Worm (Caenorhabditis elegans) whole organism, L3 larva: Measurements from ENCODE around the gene srh-218.

Source experiments
- ZK546.5 ChIP-seq: sonication (generic microtip); optimal IDR thresholded peaks from 2 replicates; lab custom pipeline; 2017; ENCODE audit warnings: missing biosample characterization, missing genetic modification characterization
- aly-2 ChIP-seq: fragments of 150-350 bp; optimal IDR thresholded peaks from 2 replicates; lab custom pipeline; 2014; ENCODE audit warnings: missing biosample characterization, missing genetic modification characterization
- ama-1 ChIP-seq: fragments of 150-350 bp; optimal IDR thresholded peaks from 2 replicates; lab custom pipeline; 2018
- ceh-16 ChIP-seq: sonication (generic microtip); optimal IDR thresholded peaks from 2 replicates; lab custom pipeline; 2017; ENCODE audit warnings: missing biosample characterization, missing genetic modification characterization
- ceh-28 ChIP-seq: fragments of 150-350 bp; optimal IDR thresholded peaks from 2 replicates; lab custom pipeline; 2014; ENCODE audit warnings: missing biosample characterization, missing genetic modification reagents, missing genetic modification characterization
- ceh-82 ChIP-seq: fragments of 150-350 bp; optimal IDR thresholded peaks from 2 replicates; lab custom pipeline; 2014; ENCODE audit warnings: missing biosample characterization, missing genetic modification characterization
- ceh-9 ChIP-seq: sonication (generic microtip); optimal IDR thresholded peaks from 2 replicates; lab custom pipeline; 2018; ENCODE audit warnings: missing biosample characterization, missing genetic modification characterization
- daf-12 ChIP-seq: fragments of 150-350 bp; optimal IDR thresholded peaks from 2 replicates; lab custom pipeline; 2014; ENCODE audit warnings: missing biosample characterization, missing genetic modification reagents, missing genetic modification characterization
- egl-27 ChIP-seq: sonication (generic microtip); optimal IDR thresholded peaks from 4 replicates; lab custom pipeline; 2017; ENCODE audit warnings: missing biosample characterization, missing genetic modification reagents, missing genetic modification characterization
- egl-5 ChIP-seq: fragments of 150-350 bp; optimal IDR thresholded peaks from 2 replicates; lab custom pipeline; 2017; ENCODE audit warnings: missing biosample characterization, missing genetic modification reagents, missing genetic modification characterization, inconsistent platforms
- elt-1 ChIP-seq: fragments of 150-350 bp; optimal IDR thresholded peaks from 2 replicates; lab custom pipeline; 2014; ENCODE audit warnings: missing biosample characterization, missing genetic modification characterization
- elt-2 ChIP-seq: sonication (generic microtip); optimal IDR thresholded peaks from 2 replicates; lab custom pipeline; 2016; ENCODE audit warnings: missing genetic modification reagents, mild to moderate bottlenecking, missing genetic modification characterization, missing compliant biosample characterization
- eor-1 ChIP-seq, 2 experiments: fragments of 150-350 bp; optimal IDR thresholded peaks; 2 replicates each; lab custom pipeline; 2014 to 2018; ENCODE audit warnings: missing biosample characterization in 2 of 2, missing genetic modification characterization in 2 of 2
- fkh-10 ChIP-seq: sonication (generic microtip); optimal IDR thresholded peaks from 2 replicates; lab custom pipeline; 2017; ENCODE audit warnings: missing biosample characterization, missing genetic modification reagents, missing genetic modification characterization
- fkh-2 ChIP-seq: fragments of 150-350 bp; optimal IDR thresholded peaks from 2 replicates; lab custom pipeline; 2014; ENCODE audit warnings: missing biosample characterization, missing genetic modification reagents, missing genetic modification characterization
- fos-1 ChIP-seq: fragments of 150-350 bp; optimal IDR thresholded peaks from 2 replicates; lab custom pipeline; 2014; ENCODE audit warnings: missing biosample characterization, missing genetic modification characterization
- hmg-11 ChIP-seq: sonication (generic microtip); optimal IDR thresholded peaks from 2 replicates; lab custom pipeline; 2016; ENCODE audit warnings: missing genetic modification characterization, missing compliant biosample characterization
- jun-1 ChIP-seq: fragments of 150-350 bp; optimal IDR thresholded peaks from 2 replicates; lab custom pipeline; 2014; ENCODE audit warnings: missing biosample characterization, missing genetic modification reagents, missing genetic modification characterization
- lin-15B ChIP-seq: fragments of 150-350 bp; optimal IDR thresholded peaks from 2 replicates; lab custom pipeline; 2014; ENCODE audit warnings: missing biosample characterization, missing genetic modification characterization
- lin-39 ChIP-seq: fragments of 150-350 bp; optimal IDR thresholded peaks from 2 replicates; lab custom pipeline; 2018; ENCODE audit warnings: missing biosample characterization, missing genetic modification reagents, missing genetic modification characterization
- lsy-12 ChIP-seq: sonication (generic microtip); optimal IDR thresholded peaks from 2 replicates; lab custom pipeline; 2016; ENCODE audit warnings: mild to moderate bottlenecking, missing genetic modification characterization, missing compliant biosample characterization
- mdl-1 ChIP-seq: fragments of 150-350 bp; optimal IDR thresholded peaks from 2 replicates; lab custom pipeline; 2014; ENCODE audit warnings: missing biosample characterization, missing genetic modification characterization
- mml-1 ChIP-seq: fragments of 150-350 bp; sonication (generic microtip); optimal IDR thresholded peaks from 3 replicates; lab custom pipeline; 2014; ENCODE audit warnings: missing biosample characterization, missing genetic modification characterization
- nhr-11 ChIP-seq: fragments of 150-350 bp; optimal IDR thresholded peaks from 2 replicates; lab custom pipeline; 2014; ENCODE audit warnings: missing biosample characterization, missing genetic modification characterization
- nhr-28 ChIP-seq: fragments of 150-350 bp; optimal IDR thresholded peaks from 2 replicates; lab custom pipeline; 2014; ENCODE audit warnings: missing biosample characterization, missing genetic modification characterization
- nhr-43 ChIP-seq: sonication (generic microtip); optimal IDR thresholded peaks from 2 replicates; lab custom pipeline; 2016; ENCODE audit warnings: mild to moderate bottlenecking, missing genetic modification characterization, missing compliant biosample characterization; ENCODE audit not compliant: poor library complexity, severe bottlenecking
- nhr-67 ChIP-seq: fragments of 150-350 bp; optimal IDR thresholded peaks from 2 replicates; lab custom pipeline; 2014; ENCODE audit warnings: missing biosample characterization, missing genetic modification characterization
- nhr-76 ChIP-seq: fragments of 150-350 bp; sonication (generic microtip); optimal IDR thresholded peaks from 5 replicates; lab custom pipeline; 2014; ENCODE audit warnings: missing biosample characterization, missing genetic modification characterization
- nhr-77 ChIP-seq: fragments of 150-350 bp; optimal IDR thresholded peaks from 2 replicates; lab custom pipeline; 2014; ENCODE audit warnings: missing biosample characterization, missing genetic modification characterization
- pha-4 ChIP-seq: fragments of 150-350 bp; optimal IDR thresholded peaks from 2 replicates; lab custom pipeline; 2014; ENCODE audit warnings: missing biosample characterization, missing genetic modification reagents, missing genetic modification characterization
- pqm-1 ChIP-seq: fragments of 150-350 bp; optimal IDR thresholded peaks from 2 replicates; lab custom pipeline; 2017; ENCODE audit warnings: missing biosample characterization, missing genetic modification characterization, inconsistent platforms
- sea-2 ChIP-seq: fragments of 150-350 bp; sonication (generic microtip); optimal IDR thresholded peaks from 4 replicates; lab custom pipeline; 2014; ENCODE audit warnings: missing biosample characterization, missing genetic modification reagents, missing genetic modification characterization
- skn-1 ChIP-seq: fragments of 150-350 bp; optimal IDR thresholded peaks from 2 replicates; lab custom pipeline; 2014; ENCODE audit warnings: missing biosample characterization, missing genetic modification characterization
- snpc-4 ChIP-seq: fragments of 150-350 bp; optimal IDR thresholded peaks from 2 replicates; lab custom pipeline; 2014; ENCODE audit warnings: missing biosample characterization, missing genetic modification characterization
- tbx-2 ChIP-seq: sonication (generic microtip); optimal IDR thresholded peaks from 2 replicates; lab custom pipeline; 2016; ENCODE audit warnings: mild to moderate bottlenecking, missing genetic modification characterization, missing compliant biosample characterization
- unc-39 ChIP-seq: sonication (generic microtip); optimal IDR thresholded peaks from 4 replicates; lab custom pipeline; 2017; ENCODE audit warnings: missing biosample characterization, missing genetic modification characterization
- unc-62 ChIP-seq: fragments of 150-350 bp; sonication (generic microtip); optimal IDR thresholded peaks from 4 replicates; lab custom pipeline; 2014; ENCODE audit warnings: missing biosample characterization, missing genetic modification reagents, missing genetic modification characterization
- ztf-11 ChIP-seq: fragments of 150-350 bp; optimal IDR thresholded peaks from 2 replicates; lab custom pipeline; 2014; ENCODE audit warnings: missing biosample characterization, missing genetic modification characterization
- ztf-4 ChIP-seq: fragments of 150-350 bp; optimal IDR thresholded peaks from 2 replicates; lab custom pipeline; 2014; ENCODE audit warnings: missing biosample characterization, missing genetic modification characterization

Gene srh-218

DNA sequence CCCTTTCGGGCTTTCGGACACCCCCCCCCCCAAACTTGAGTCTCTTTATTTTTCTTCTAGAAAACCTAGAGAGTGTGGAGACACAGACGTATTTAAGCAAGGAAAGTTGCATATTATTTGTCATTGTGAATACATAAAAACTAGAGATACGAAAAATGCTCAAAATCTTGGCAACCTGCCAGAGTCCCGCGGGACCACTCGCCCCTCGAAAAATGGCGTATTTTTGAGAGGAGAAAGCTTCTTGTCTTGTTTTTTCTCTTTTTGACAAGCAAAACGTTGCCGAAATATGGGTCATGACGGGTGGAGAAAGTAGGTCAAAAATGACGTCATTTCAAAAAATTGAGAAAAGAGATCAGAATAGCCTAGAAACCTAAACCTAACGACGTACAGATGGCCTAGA, 26.6 kb downstream of the srh-218 start:
- TF ChIP-seq nhr-76 (tag; lab: Kevin White, UChicago) = no peak
- peak; percentile 11 for TF ChIP-seq lin-39 (tag; lab: Kevin White, UChicago)

DNA sequence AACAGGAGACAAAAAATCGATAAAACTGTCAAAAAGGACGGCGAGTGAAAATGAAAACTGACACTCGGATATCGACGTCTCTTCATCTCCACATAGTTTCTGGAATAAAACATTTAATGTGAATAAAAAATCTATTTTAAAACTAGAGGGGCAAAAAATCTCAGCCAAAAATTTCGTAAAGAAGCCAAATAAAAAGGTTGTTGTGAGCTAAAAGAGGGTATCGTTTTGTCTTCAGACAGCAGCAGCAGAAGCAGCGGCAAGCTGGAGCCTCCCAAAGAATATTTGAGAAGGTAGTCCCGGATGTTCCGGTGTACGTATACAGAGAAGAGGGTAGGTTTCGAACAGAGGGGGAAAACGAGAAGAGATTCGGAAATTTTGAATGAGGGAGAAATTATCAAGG, 28.1 kb downstream of the srh-218 start, which contains the start of gene lgc-31:
Gene lgc-31, minus strand, starts transcription at position 101 of the 400 bp plus-strand sequence.
- no peak for TF ChIP-seq tbx-2 (tag; lab: Kevin White, UChicago)
- TF ChIP-seq nhr-76 (tag; lab: Kevin White, UChicago) = no peak
- no peak for TF ChIP-seq eor-1 (tag; optimal IDR thresholded peaks at IDR 0.05; lab: Kevin White, UChicago)
- no peak for TF ChIP-seq elt-2 (tag; lab: Kevin White, UChicago)
- TF ChIP-seq snpc-4 = no peak
- TF ChIP-seq, all 47 proteins: peak for 0

DNA sequence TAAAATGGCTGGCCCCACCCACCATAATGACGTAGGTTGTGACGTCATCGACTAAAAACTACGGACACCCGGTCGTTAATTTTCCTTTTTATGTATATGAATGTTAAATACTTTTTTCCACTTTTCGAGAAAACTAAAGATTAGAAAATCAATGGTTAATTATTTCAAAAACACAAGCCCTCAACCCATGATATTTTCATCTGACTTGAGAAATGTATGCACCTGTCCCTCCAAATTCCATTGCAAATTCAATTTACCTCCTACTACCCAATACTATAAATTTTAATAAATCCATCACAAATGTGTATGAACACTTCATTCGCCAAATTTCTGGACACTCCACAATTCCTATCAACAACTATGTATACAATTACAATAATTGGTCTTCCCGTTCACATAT, 35.3 kb downstream of the srh-218 start, which contains the start of gene srh-276:
Gene srh-276, plus strand, starts transcription at position 301 of the 400 bp plus-strand sequence.
- no peak for TF ChIP-seq nhr-11 (tag; lab: Kevin White, UChicago)
- TF ChIP-seq lsy-12 (tag; lab: Kevin White, UChicago) = no peak
- TF ChIP-seq mdl-1 = no peak
- no peak for TF ChIP-seq fkh-10 (GFP tag; lab: Kevin White, UChicago)
- no peak for TF ChIP-seq unc-39
- no peak for TF ChIP-seq hmg-11
- no peak for TF ChIP-seq snpc-4
- no peak for TF ChIP-seq ceh-9 (tag; lab: Kevin White, UChicago)
- TF ChIP-seq nhr-67 (tag; lab: Kevin White, UChicago) = no peak
- TF ChIP-seq ceh-82 (tag; lab: Kevin White, UChicago) = no peak
- no peak for TF ChIP-seq nhr-43 (tag; lab: Kevin White, UChicago)
- TF ChIP-seq elt-2 (tag; lab: Kevin White, UChicago) = no peak
- no peak for TF ChIP-seq pha-4 (tag; lab: Kevin White, UChicago)
- TF ChIP-seq daf-12 = no peak
- TF ChIP-seq fkh-2 = no peak
- no peak for TF ChIP-seq eor-1 (tag; optimal IDR thresholded peaks at IDR 0.05; lab: Kevin White, UChicago)
- no peak for TF ChIP-seq tbx-2 (tag; lab: Kevin White, UChicago)
- TF ChIP-seq egl-5 = no peak
- no peak for TF ChIP-seq ama-1 (lab: Kevin White, UChicago)
- no peak for TF ChIP-seq ceh-28 (tag; lab: Kevin White, UChicago)

DNA sequence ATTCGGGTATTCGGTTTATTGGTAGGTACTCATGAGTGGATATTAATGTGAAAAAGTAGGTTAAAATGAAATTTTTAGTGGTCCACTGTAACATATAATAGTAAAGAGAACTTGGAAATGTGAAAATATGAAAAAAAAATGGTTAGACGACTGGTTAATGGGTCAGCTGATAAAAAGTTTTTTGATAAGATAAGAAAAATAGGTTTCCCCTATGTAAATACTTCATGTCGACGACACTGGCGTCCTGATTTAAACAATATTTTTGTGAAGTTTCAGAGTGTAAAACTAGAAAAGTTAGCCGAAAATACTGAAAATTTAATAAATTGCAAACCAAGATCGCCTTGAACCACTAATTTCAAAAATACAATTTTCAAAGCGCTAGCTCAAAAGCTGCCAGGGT, 39.3 kb downstream of the srh-218 start, which contains the start of gene F21A3.11:
Gene F21A3.11, minus strand, starts transcription at position 117 of the 400 bp plus-strand sequence.
- TF ChIP-seq pqm-1 (tag; lab: Kevin White, UChicago) (peak; percentile 31), elt-2 (tag; lab: Kevin White, UChicago) (peak; percentile 73), pha-4 (tag; lab: Kevin White, UChicago) (peak; percentile 54), lsy-12 (tag; lab: Kevin White, UChicago) (no peak), aly-2 (tag; lab: Kevin White, UChicago) (no peak)

DNA sequence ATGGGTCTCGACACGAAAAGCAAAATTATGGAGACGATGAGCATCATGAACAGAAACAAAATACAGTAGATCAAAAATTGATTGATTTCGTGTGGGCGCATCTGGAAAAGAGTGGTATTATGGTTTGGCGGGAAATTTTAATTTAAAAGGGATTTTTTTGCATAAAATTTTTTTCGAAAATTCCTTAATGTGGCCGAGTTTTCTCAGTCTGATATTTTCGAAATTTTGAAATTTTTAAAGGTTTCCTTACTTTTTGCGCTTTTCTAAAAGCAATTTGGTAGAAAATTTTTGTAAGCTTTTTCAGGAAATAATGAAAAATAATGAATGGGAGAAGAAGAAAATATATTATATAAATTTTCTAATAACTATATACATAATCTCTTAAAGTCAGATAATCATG, 40.1 kb downstream of the srh-218 start, which contains the start of gene F21A3.2:
Gene F21A3.2, minus strand, starts transcription at position 101 of the 400 bp plus-strand sequence.
- TF ChIP-seq unc-39 (no peak), ZK546.5 (tag; lab: Kevin White, UChicago) (no peak), egl-5 (no peak), ztf-4 (tag; lab: Kevin White, UChicago) (no peak)
- TF ChIP-seq, all 47 proteins: peak for 0

DNA sequence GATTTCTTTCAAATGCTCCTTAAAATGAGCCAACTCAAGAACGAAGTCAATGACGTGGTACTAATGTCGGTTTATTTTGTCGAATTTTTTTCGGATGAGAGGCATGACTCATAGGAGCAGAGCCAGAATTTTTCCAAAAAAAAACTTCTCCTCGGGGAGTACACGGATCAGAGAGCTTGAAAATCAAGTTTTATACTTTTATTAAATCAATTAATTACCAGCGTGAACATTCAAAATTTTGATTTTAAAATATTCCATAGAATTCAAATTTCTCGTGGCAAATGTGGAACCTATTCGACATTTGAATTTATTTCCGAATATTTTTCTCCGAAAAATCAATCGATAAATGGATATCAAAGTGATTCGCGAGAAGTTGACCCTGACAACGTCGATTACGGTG, 42.5 kb downstream of the srh-218 start, which contains the start of gene F21A3.4:
Gene F21A3.4, plus strand, starts transcription at position 301 of the 400 bp plus-strand sequence.
- TF ChIP-seq nhr-28 (tag; lab: Kevin White, UChicago) (no peak), mdl-1 (no peak), hmg-11 (no peak), unc-39 (no peak), unc-62 (GFP tag; lab: Kevin White, UChicago) (no peak), elt-1 (tag; lab: Kevin White, UChicago) (no peak), ceh-82 (tag; lab: Kevin White, UChicago) (no peak)

DNA sequence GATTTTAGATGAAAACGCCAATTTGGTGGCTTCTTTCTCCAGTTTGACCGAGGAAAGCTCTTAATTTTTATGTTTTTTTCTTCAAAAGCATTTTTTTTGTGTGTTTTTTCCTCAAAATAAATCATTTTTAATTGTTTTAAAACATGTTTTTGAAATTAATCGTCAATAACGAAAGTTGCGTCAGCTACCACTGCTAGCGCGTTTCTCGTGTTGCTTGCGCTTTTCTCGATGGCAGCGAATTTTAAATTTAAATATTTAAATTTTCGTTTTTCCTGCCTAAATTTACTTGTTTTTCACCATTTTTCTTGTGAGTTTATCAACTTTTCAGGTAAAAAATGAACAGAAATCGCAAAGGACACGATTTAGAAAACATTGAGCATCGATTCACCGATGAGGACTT, 44.1 kb downstream of the srh-218 start, which contains the start of gene prde-1:
Gene prde-1, plus strand, starts transcription at position 322 of the 400 bp plus-strand sequence.
- no peak for TF ChIP-seq ceh-28 (tag; lab: Kevin White, UChicago)
- TF ChIP-seq sea-2 (GFP tag; lab: Kevin White, UChicago) = no peak
- no peak for TF ChIP-seq skn-1 (tag; lab: Kevin White, UChicago)
- TF ChIP-seq daf-12 = no peak
- no peak for TF ChIP-seq fos-1 (tag; lab: Kevin White, UChicago)
- no peak for TF ChIP-seq elt-2 (tag; lab: Kevin White, UChicago)
- no peak for TF ChIP-seq ztf-11 (tag; lab: Kevin White, UChicago)
- no peak for TF ChIP-seq ztf-4 (tag; lab: Kevin White, UChicago)
- no peak for TF ChIP-seq egl-27 (tag; lab: Kevin White, UChicago)
- TF ChIP-seq snpc-4 = no peak
- no peak for TF ChIP-seq jun-1
- TF ChIP-seq ceh-16 = no peak
- no peak for TF ChIP-seq mml-1
- no peak for TF ChIP-seq eor-1 (tag; optimal IDR thresholded peaks at IDR 0.05; lab: Kevin White, UChicago)
- TF ChIP-seq aly-2 (tag; lab: Kevin White, UChicago) = no peak
- no peak for TF ChIP-seq nhr-77 (tag; lab: Kevin White, UChicago)
- TF ChIP-seq lin-15B (tag; lab: Kevin White, UChicago) = no peak
- no peak for TF ChIP-seq pqm-1 (tag; lab: Kevin White, UChicago)
- TF ChIP-seq unc-62 (GFP tag; lab: Kevin White, UChicago) = no peak
